Worm (Caenorhabditis elegans) whole organism, late embryonic: ENCODE data around the gene mec-5.

Source experiments
- ceh-19 ChIP-seq: fragments of 200-800 bp; sonication (Bioruptor generic); optimal IDR thresholded peaks from 2 replicates; lab custom pipeline; 2018; ENCODE audit warnings: mild to moderate bottlenecking, missing genetic modification characterization, missing compliant biosample characterization
- dve-1 ChIP-seq: sonication (generic microtip); optimal IDR thresholded peaks from 2 replicates; lab custom pipeline; 2017; ENCODE audit warnings: antibody characterized with exemption, mild to moderate bottlenecking, missing genetic modification characterization, missing compliant biosample characterization
- pqm-1 ChIP-seq: sonication (generic microtip); optimal IDR thresholded peaks from 2 replicates; lab custom pipeline; 2016; ENCODE audit warnings: missing genetic modification characterization, missing compliant biosample characterization

- TF ChIP-seq dve-1 (tag; lab: Kevin White, UChicago) (no peak), ceh-19 (no peak), pqm-1 (tag; lab: Kevin White, UChicago) (no peak)
Measured at ce11 chrX:15937854-15938253, 6.0 kb upstream of the mec-5 start.
